Worm (Caenorhabditis elegans) whole organism, midembryonic: ENCODE measurements around the gene lipl-6.

Experiments used
- cog-1 ChIP-seq: sonication (generic microtip); optimal IDR thresholded peaks from 2 replicates; lab custom pipeline; 2016; ENCODE audit warnings: missing genetic modification characterization, missing compliant biosample characterization
- klf-2 ChIP-seq: fragments of 200-800 bp; sonication (Bioruptor generic); conservative IDR thresholded peaks from 2 replicates; pipeline ENCODE4 v1.3.6; 2022; ENCODE audit warnings: missing genetic modification reagents, missing genetic modification characterization, missing compliant biosample characterization
- ztf-29 ChIP-seq: fragments of 200-800 bp; sonication (Bioruptor generic); IDR thresholded peaks from 2 replicates; pipeline ENCODE4 v1.3.6; 2022; ENCODE audit warnings: missing genetic modification reagents, missing genetic modification characterization, missing compliant biosample characterization

- TF ChIP-seq klf-2 = no peak
- TF ChIP-seq ztf-29 (GFP tag; lab: Robert Waterston, UW) = no peak
- TF ChIP-seq cog-1 (tag; lab: Kevin White, UChicago) = no peak
Observed at ce11 chrV:6901943-6902549, 32.1 kb downstream of the lipl-6 start.
